Worm (Caenorhabditis elegans): Measurements from ENCODE around the gene daf-9.

ce11 chrX:6206305-6206704 is 9.6 kb downstream of the daf-9 start, which contains the start of gene mtp-18:
- TF ChIP-seq flt-1 (GFP tag; IDR thresholded peaks at IDR 0.05) (no peak), med-1 (GFP tag; optimal IDR thresholded peaks at IDR 0.05; ENCODE audit: insufficient read depth) (no peak), T22C8.4 (GFP tag; IDR thresholded peaks at IDR 0.05) (no peak), ztf-23 (GFP tag; IDR thresholded peaks at IDR 0.05) (no peak), ztf-29 (GFP tag; IDR thresholded peaks at IDR 0.05) (no peak)

Data from whole organism, midembryonic.